Worm (Caenorhabditis elegans) whole organism, L4/young adult: ENCODE measurements around the gene sym-1.

Experiments used
- dao-5 ChIP-seq: sonication (generic microtip); optimal IDR thresholded peaks from 2 replicates; lab custom pipeline; 2016; ENCODE audit warnings: missing genotype, missing genetic modification characterization, moderate library complexity, missing compliant biosample characterization
- him-1 ChIP-seq: sonication (generic microtip); optimal IDR thresholded peaks from 2 replicates; lab custom pipeline; 2016; ENCODE audit warnings: missing genotype, missing genetic modification reagents, missing genetic modification characterization, missing compliant biosample characterization

ce11 chrX:14571277-14571676 is 10.1 kb upstream of the sym-1 start:
- TF ChIP-seq him-1 (tag; lab: Kevin White, UChicago) (no peak), dao-5 (tag; lab: Kevin White, UChicago) (no peak)
